Fruit fly (Drosophila melanogaster) whole organism, prepupa: ENCODE data around the gene CG14864.
A peak's percentile ranks its signal among the peaks of the same experiment; 100 is the strongest.

ENCODE experiments used
- CG10631 ChIP-seq: fragments of 200-800 bp; sonication (Bioruptor generic); optimal IDR thresholded peaks from 2 replicates; lab custom pipeline; 2016; ENCODE audit warnings: missing biosample characterization, missing genetic modification characterization
- CG11294 ChIP-seq: fragments of 200-800 bp; sonication (Bioruptor generic); IDR thresholded peaks from 2 replicates; pipeline ENCODE4 v1.3.6; 2022; ENCODE audit warnings: missing biosample characterization, missing genetic modification characterization
- CG15336 ChIP-seq: fragments of 200-800 bp; sonication (Bioruptor generic); IDR thresholded peaks from 2 replicates; pipeline ENCODE4 v1.3.6; 2022; ENCODE audit warnings: missing biosample characterization, missing genetic modification characterization
- CG1621 ChIP-seq: fragments of 200-800 bp; sonication (Bioruptor generic); optimal IDR thresholded peaks from 3 replicates; lab custom pipeline; 2018; ENCODE audit warnings: missing biosample characterization, mild to moderate bottlenecking, missing genetic modification characterization
- CG16779 ChIP-seq: fragments of 200-800 bp; sonication (Bioruptor generic); optimal IDR thresholded peaks from 3 replicates; lab custom pipeline; 2017; ENCODE audit warnings: missing biosample characterization, mild to moderate bottlenecking, missing genetic modification characterization
- CG3032 ChIP-seq: fragments of 200-800 bp; optimal IDR thresholded peaks from 2 replicates; lab custom pipeline; 2019; ENCODE audit warnings: missing biosample characterization, mild to moderate bottlenecking, missing genetic modification characterization, moderate library complexity
- CG31627 ChIP-seq: fragments of 200-800 bp; sonication (Bioruptor generic); optimal IDR thresholded peaks from 3 replicates; lab custom pipeline; 2016; ENCODE audit warnings: missing biosample characterization, missing genetic modification characterization
- CG3919 ChIP-seq: fragments of 200-800 bp; sonication (Bioruptor generic); optimal IDR thresholded peaks from 3 replicates; lab custom pipeline; 2016; ENCODE audit warnings: missing biosample characterization, missing genetic modification characterization
- CG4318 ChIP-seq: fragments of 200-800 bp; sonication (Bioruptor generic); optimal IDR thresholded peaks from 3 replicates; lab custom pipeline; 2017; ENCODE audit warnings: missing biosample characterization, mild to moderate bottlenecking, missing genetic modification characterization
- CG6163 ChIP-seq: fragments of 200-800 bp; sonication (Bioruptor generic); IDR thresholded peaks from 3 replicates; pipeline ENCODE4 v1.3.6; 2022; ENCODE audit warnings: missing biosample characterization, missing genetic modification characterization
- CG6276 ChIP-seq: fragments of 200-800 bp; sonication (Bioruptor generic); optimal IDR thresholded peaks from 2 replicates; lab custom pipeline; 2017; ENCODE audit warnings: missing biosample characterization, mild to moderate bottlenecking, missing genetic modification characterization
- CG6792 ChIP-seq: fragments of 200-800 bp; sonication (Bioruptor generic); optimal IDR thresholded peaks from 3 replicates; lab custom pipeline; 2016; ENCODE audit warnings: missing biosample characterization, missing genetic modification characterization
- CG6854 ChIP-seq: fragments of 200-800 bp; sonication (Bioruptor generic); optimal IDR thresholded peaks from 2 replicates; lab custom pipeline; 2017; ENCODE audit warnings: missing biosample characterization, mild to moderate bottlenecking, missing genetic modification characterization
- CG8632 ChIP-seq: fragments of 200-800 bp; sonication (Bioruptor generic); optimal IDR thresholded peaks from 3 replicates; lab custom pipeline; 2016; ENCODE audit warnings: missing biosample characterization, missing genetic modification characterization
- CG9139 ChIP-seq: fragments of 200-800 bp; sonication (Bioruptor generic); optimal IDR thresholded peaks from 3 replicates; lab custom pipeline; 2017; ENCODE audit warnings: missing biosample characterization, mild to moderate bottlenecking, missing genetic modification characterization
- Eip75B ChIP-seq: fragments of 200-800 bp; sonication (Bioruptor generic); optimal IDR thresholded peaks from 3 replicates; lab custom pipeline; 2016; ENCODE audit warnings: missing biosample characterization, missing genetic modification characterization
- Eip78C ChIP-seq: fragments of 200-800 bp; sonication (Bioruptor generic); peaks from one replicate; lab custom pipeline; 2016; ENCODE audit warnings: missing biosample characterization, missing genetic modification characterization
- Eip93F ChIP-seq: fragments of 200-800 bp; sonication (Bioruptor generic); optimal IDR thresholded peaks from 2 replicates; lab custom pipeline; 2016; ENCODE audit warnings: missing biosample characterization, mild to moderate bottlenecking, missing genetic modification characterization
- Ets96B ChIP-seq: fragments of 200-800 bp; optimal IDR thresholded peaks from 2 replicates; lab custom pipeline; 2019; ENCODE audit warnings: missing biosample characterization, mild to moderate bottlenecking, missing genetic modification characterization, moderate library complexity
- Gug ChIP-seq: fragments of 200-800 bp; sonication (Bioruptor generic); IDR thresholded peaks from 2 replicates; pipeline ENCODE4 v1.3.6; 2022; ENCODE audit warnings: missing biosample characterization, missing genetic modification characterization
- Hr39 ChIP-seq: fragments of 200-800 bp; sonication (Bioruptor generic); optimal IDR thresholded peaks from 2 replicates; lab custom pipeline; 2016; ENCODE audit warnings: missing biosample characterization, missing genetic modification characterization
- Smox ChIP-seq: fragments of 200-800 bp; sonication (Bioruptor generic); optimal IDR thresholded peaks from 3 replicates; lab custom pipeline; 2016; ENCODE audit warnings: missing biosample characterization, missing genetic modification characterization
- Sox102F ChIP-seq: fragments of 200-800 bp; sonication (Bioruptor generic); optimal IDR thresholded peaks from 2 replicates; lab custom pipeline; 2016; ENCODE audit warnings: missing biosample characterization, mild to moderate bottlenecking, missing genetic modification characterization
- Sox14 ChIP-seq: fragments of 200-800 bp; sonication (Bioruptor generic); optimal IDR thresholded peaks from 3 replicates; lab custom pipeline; 2016; ENCODE audit warnings: missing biosample characterization, missing genetic modification characterization
- Sox15 ChIP-seq: fragments of 200-800 bp; sonication (Bioruptor generic); optimal IDR thresholded peaks from 3 replicates; lab custom pipeline; 2016; ENCODE audit warnings: missing biosample characterization, missing genetic modification characterization
- acj6 ChIP-seq: fragments of 200-800 bp; sonication (Bioruptor generic); optimal IDR thresholded peaks from 3 replicates; lab custom pipeline; 2016; ENCODE audit warnings: missing biosample characterization, missing genetic modification characterization
- cyc ChIP-seq: fragments of 200-800 bp; sonication (Bioruptor generic); optimal IDR thresholded peaks from 3 replicates; lab custom pipeline; 2016; ENCODE audit warnings: missing biosample characterization, missing genetic modification characterization
- dsx ChIP-seq: fragments of 200-800 bp; optimal IDR thresholded peaks from 3 replicates; lab custom pipeline; 2019; ENCODE audit warnings: missing biosample characterization, mild to moderate bottlenecking, missing genetic modification characterization, moderate library complexity; ENCODE audit not compliant: poor library complexity, severe bottlenecking
- eg ChIP-seq: fragments of 200-800 bp; sonication (Bioruptor generic); IDR thresholded peaks from 3 replicates; pipeline ENCODE4 v1.3.6; 2022; ENCODE audit warnings: missing biosample characterization, missing genetic modification characterization
- esn ChIP-seq: fragments of 200-800 bp; sonication (Bioruptor generic); optimal IDR thresholded peaks from 2 replicates; lab custom pipeline; 2016; ENCODE audit warnings: missing biosample characterization, mild to moderate bottlenecking, missing genetic modification characterization, moderate library complexity
- fd59A ChIP-seq: fragments of 200-800 bp; sonication (Bioruptor generic); optimal IDR thresholded peaks from 2 replicates; lab custom pipeline; 2017; ENCODE audit warnings: missing biosample characterization, mild to moderate bottlenecking, missing genetic modification characterization, missing genetic modification reagents
- fkh ChIP-seq: fragments of 200-800 bp; sonication (Bioruptor generic); optimal IDR thresholded peaks from 3 replicates; lab custom pipeline; 2017; ENCODE audit warnings: missing biosample characterization, mild to moderate bottlenecking, missing genetic modification characterization, moderate library complexity
- lz ChIP-seq: fragments of 200-800 bp; sonication (Bioruptor generic); optimal IDR thresholded peaks from 3 replicates; lab custom pipeline; 2016; ENCODE audit warnings: missing biosample characterization, missing genetic modification characterization
- net ChIP-seq: fragments of 200-800 bp; sonication (Bioruptor generic); optimal IDR thresholded peaks from 3 replicates; lab custom pipeline; 2016; ENCODE audit warnings: missing biosample characterization, missing genetic modification characterization
- pdm3 ChIP-seq: fragments of 200-800 bp; sonication (Bioruptor generic); optimal IDR thresholded peaks from 3 replicates; lab custom pipeline; 2016; ENCODE audit warnings: missing biosample characterization, missing genetic modification characterization
- salr ChIP-seq, 2 experiments: fragments of 200-800 bp; sonication (Bioruptor generic); optimal IDR thresholded peaks; 3 replicates each; lab custom pipeline; 2016 to 2018; ENCODE audit warnings: missing biosample characterization in 2 of 2, missing genetic modification characterization in 2 of 2, mild to moderate bottlenecking in 1 of 2
- spab ChIP-seq: fragments of 200-800 bp; sonication (Bioruptor generic); optimal IDR thresholded peaks from 2 replicates; lab custom pipeline; 2017; ENCODE audit warnings: missing biosample characterization, mild to moderate bottlenecking, missing genetic modification characterization, missing genetic modification reagents
- ss ChIP-seq, 2 experiments: fragments of 200-800 bp; sonication (Bioruptor generic); optimal IDR thresholded peaks; 2 replicates in 1 of 2; 3 replicates in 1 of 2; lab custom pipeline; 2017 to 2018; ENCODE audit warnings: mild to moderate bottlenecking in 2 of 2, missing biosample characterization in 2 of 2, missing genetic modification characterization in 2 of 2, moderate library complexity in 1 of 2
- svp ChIP-seq: fragments of 200-800 bp; sonication (Bioruptor generic); peaks from one replicate; lab custom pipeline; 2016; ENCODE audit warnings: missing biosample characterization, missing genetic modification characterization
- topi ChIP-seq: fragments of 200-800 bp; sonication (Bioruptor generic); optimal IDR thresholded peaks from 3 replicates; lab custom pipeline; 2016; ENCODE audit warnings: missing biosample characterization, missing genetic modification characterization
- vri ChIP-seq: fragments of 200-800 bp; sonication (Bioruptor generic); optimal IDR thresholded peaks from 3 replicates; lab custom pipeline; 2016; ENCODE audit warnings: missing biosample characterization, mild to moderate bottlenecking, missing genetic modification characterization

CG14864 gene

DNA sequence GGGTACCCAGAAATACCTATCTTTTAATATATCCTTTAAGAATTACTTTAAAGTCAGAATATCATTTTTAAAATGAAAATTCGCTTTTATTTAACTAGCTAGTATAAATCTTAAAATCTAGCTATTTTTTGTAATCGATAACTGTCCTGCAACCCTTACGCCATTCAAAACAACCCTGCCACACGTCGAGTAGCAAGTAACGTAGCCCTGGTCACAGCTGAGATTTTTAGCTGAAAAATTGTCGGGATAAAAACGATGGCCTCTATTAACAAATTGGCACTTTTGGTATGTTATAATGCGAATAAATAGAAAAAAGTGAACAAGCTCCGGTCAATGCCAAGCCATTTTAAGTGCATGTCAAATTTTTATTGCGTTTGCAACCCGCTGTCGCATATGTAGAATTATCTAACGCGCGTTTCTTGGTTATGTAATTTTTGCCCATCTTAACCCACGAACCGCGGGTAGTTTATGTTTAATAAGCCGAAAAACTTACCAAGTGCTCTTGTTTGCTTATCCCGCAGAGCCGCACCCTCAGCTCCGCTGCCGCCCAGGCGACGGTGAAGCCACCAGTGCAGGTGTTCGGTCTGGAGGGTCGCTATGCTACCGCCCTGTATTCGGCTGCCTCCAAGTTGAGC, 2.8 kb downstream of the CG14864 start, which contains the start of gene ATPsynO:
ATPsynO (plus strand) TSS at position 186 of the 635 bp plus-strand sequence.
- no peak for TF ChIP-seq ss (GFP tag; optimal IDR thresholded peaks at IDR 0.05; lab: Kevin White, UChicago)
- TF ChIP-seq CG3032 (tag; lab: Kevin White, UChicago): peak; percentile 35
- TF ChIP-seq vri (GFP tag; lab: Kevin White, UChicago): peak; percentile 93
- peak; percentile 16 for TF ChIP-seq esn

dm6 chr3R:15263946-15264345, 4.4 kb downstream of the CG14864 start:
- no peak for TF ChIP-seq acj6
- TF ChIP-seq Eip93F (GFP tag; lab: Kevin White, UChicago): no peak
- no peak for TF ChIP-seq esn
- TF ChIP-seq ss (GFP tag; optimal IDR thresholded peaks at IDR 0.05; lab: Kevin White, UChicago): no peak
- no peak for TF ChIP-seq CG4318
- no peak for TF ChIP-seq Sox15 (GFP tag; lab: Kevin White, UChicago)
- TF ChIP-seq CG6276 (GFP tag; lab: Kevin White, UChicago): no peak
- TF ChIP-seq lz: no peak
- TF ChIP-seq CG1621 (tag; lab: Kevin White, UChicago): no peak
- no peak for TF ChIP-seq dsx (GFP tag; lab: Kevin White, UChicago)
- TF ChIP-seq CG11294 (GFP tag; lab: Robert Waterston, UW): no peak
- TF ChIP-seq CG6854 (GFP tag; lab: Kevin White, UChicago): no peak
- TF ChIP-seq Smox (GFP tag; lab: Kevin White, UChicago): no peak
- no peak for TF ChIP-seq fd59A (GFP tag; lab: Kevin White, UChicago)

- no peak for TF ChIP-seq CG3032 (tag; lab: Kevin White, UChicago)
- peak; percentile 28 for TF ChIP-seq cyc (GFP tag; lab: Kevin White, UChicago)
- TF ChIP-seq CG31627 (GFP tag; lab: Kevin White, UChicago): peak; percentile 30
- peak; percentile 38 for TF ChIP-seq CG1621 (tag; lab: Kevin White, UChicago)
- no peak for TF ChIP-seq acj6
- TF ChIP-seq CG16779 (tag; lab: Kevin White, UChicago): no peak
- TF ChIP-seq salr (GFP tag; optimal IDR thresholded peaks at IDR 0.05; lab: Kevin White, UChicago): no peak
These were observed 5.3 kb downstream of the CG14864 start, which contains the start of the genes eIF2gamma and Set for dm6 chr3R:15262710-15263672. Gene eIF2gamma, minus strand, starts transcription at chr3R:15263458. Gene Set, plus strand, starts transcription at chr3R:15263552.

dm6 chr3R:15250454-15250853, 17.9 kb downstream of the CG14864 start:
- TF ChIP-seq Hr39 (GFP tag; lab: Kevin White, UChicago) (peak; percentile 21), svp (GFP tag; lab: Kevin White, UChicago) (peak; percentile 72), Sox102F (GFP tag; lab: Kevin White, UChicago) (no peak), Eip78C (GFP tag; lab: Kevin White, UChicago) (peak; percentile 74), CG6792 (GFP tag; lab: Kevin White, UChicago) (peak; percentile 46), CG10631 (GFP tag; lab: Kevin White, UChicago) (peak; percentile 66), Ets96B (tag; lab: Kevin White, UChicago) (no peak), spab (no peak), Smox (GFP tag; lab: Kevin White, UChicago) (peak; percentile 45), dsx (GFP tag; lab: Kevin White, UChicago) (no peak), Eip75B (GFP tag; lab: Kevin White, UChicago) (peak; percentile 50), ss (GFP tag; optimal IDR thresholded peaks at IDR 0.05; lab: Kevin White, UChicago) (no peak), Gug (GFP tag; lab: Robert Waterston, UW) (peak; percentile 58), CG15336 (GFP tag; lab: Robert Waterston, UW) (peak; percentile 76), CG3919 (no peak), salr (GFP tag; optimal IDR thresholded peaks at IDR 0.05; lab: Kevin White, UChicago) (no peak), topi (peak; percentile 48), fkh (GFP tag; lab: Kevin White, UChicago) (no peak), eg (GFP tag; lab: Robert Waterston, UW) (peak; percentile 74; the same call in 1 of the 3 replicates), CG31627 (GFP tag; lab: Kevin White, UChicago) (peak; percentile 3), CG8632 (GFP tag; lab: Kevin White, UChicago) (peak; percentile 45), lz (peak; percentile 51), CG9139 (GFP tag; lab: Kevin White, UChicago) (no peak), CG11294 (GFP tag; lab: Robert Waterston, UW) (peak; percentile 65; the same call in 1 of the 2 replicates), net (GFP tag; lab: Kevin White, UChicago) (no peak), pdm3 (no peak), CG6163 (GFP tag; lab: Robert Waterston, UW) (peak; percentile 80), Sox14 (no peak)
